Worm (Caenorhabditis elegans): ENCODE measurements around the gene tmem-138.

ce11 chrII:8131413-8131966, 25.6 kb upstream of the tmem-138 start:
- TF ChIP-seq tbx-7 (tag; optimal IDR thresholded peaks at IDR 0.05) (no peak), pag-3 (tag; optimal IDR thresholded peaks at IDR 0.05; ENCODE audit: borderline replicate concordance) (no peak), hlh-15 (tag; optimal IDR thresholded peaks at IDR 0.05) (no peak), ttx-3 (tag; optimal IDR thresholded peaks at IDR 0.05) (no peak), unc-3 (GFP tag; conservative IDR thresholded peaks at IDR 0.05) (no peak), unc-3 (tag; optimal IDR thresholded peaks at IDR 0.05) (no peak), nhr-11 (tag; optimal IDR thresholded peaks at IDR 0.05) (no peak), pha-4 (tag; optimal IDR thresholded peaks at IDR 0.05) (no peak), lin-11 (tag; optimal IDR thresholded peaks at IDR 0.05) (no peak), pha-2 (tag; optimal IDR thresholded peaks at IDR 0.05) (no peak), hlh-6 (tag; optimal IDR thresholded peaks at IDR 0.05) (no peak)
